Fruit fly (Drosophila melanogaster) whole organism, embryonic: ENCODE results near the gene CG43448.
A peak's percentile ranks its signal among the peaks of the same experiment; 100 is the strongest.

ENCODE experiments used
- Aef1 ChIP-seq: fragments of 200-800 bp; sonication (Bioruptor generic); IDR thresholded peaks from 3 replicates; pipeline ENCODE4 v1.3.6; 2022; ENCODE audit warnings: missing biosample characterization, missing genetic modification characterization
- Atf-2 ChIP-seq: fragments of 200-800 bp; sonication (Bioruptor generic); optimal IDR thresholded peaks from 2 replicates; lab custom pipeline; 2016; ENCODE audit warnings: missing biosample characterization, missing genetic modification characterization
- Atf6 ChIP-seq: fragments of 200-800 bp; sonication (Bioruptor generic); IDR thresholded peaks from 2 replicates; pipeline ENCODE4 v1.3.6; 2022; ENCODE audit warnings: missing biosample characterization, missing genetic modification characterization
- CG10321 ChIP-seq: fragments of 200-800 bp; sonication (Bioruptor generic); IDR thresholded peaks from 2 replicates; pipeline ENCODE4 v1.3.6; 2022; ENCODE audit warnings: missing biosample characterization, missing genetic modification characterization
- CG11504 ChIP-seq: fragments of 200-800 bp; sonication (Bioruptor generic); optimal IDR thresholded peaks from 3 replicates; lab custom pipeline; 2019; ENCODE audit warnings: missing biosample characterization, mild to moderate bottlenecking, missing genetic modification characterization, moderate library complexity
- CG12391 ChIP-seq: fragments of 200-800 bp; sonication (Bioruptor generic); optimal IDR thresholded peaks from 3 replicates; lab custom pipeline; 2018; ENCODE audit warnings: missing biosample characterization, mild to moderate bottlenecking, missing genetic modification characterization, moderate library complexity
- CG12769 ChIP-seq: fragments of 200-800 bp; sonication (Bioruptor generic); optimal IDR thresholded peaks from 2 replicates; lab custom pipeline; 2019; ENCODE audit warnings: missing biosample characterization, mild to moderate bottlenecking, missing genetic modification characterization, moderate library complexity
- CG13624 ChIP-seq: fragments of 200-800 bp; sonication (Bioruptor generic); optimal IDR thresholded peaks from 2 replicates; lab custom pipeline; 2016; ENCODE audit warnings: missing biosample characterization, missing genetic modification characterization
- CG14014 ChIP-seq: fragments of 200-800 bp; sonication (Bioruptor generic); IDR thresholded peaks from 2 replicates; pipeline ENCODE4 v1.3.6; 2022; ENCODE audit warnings: missing biosample characterization, missing genetic modification characterization
- CG15514 ChIP-seq: fragments of 200-800 bp; sonication (Bioruptor generic); optimal IDR thresholded peaks from 3 replicates; lab custom pipeline; 2017; ENCODE audit warnings: missing biosample characterization, missing genetic modification characterization, mild to moderate bottlenecking, moderate library complexity, missing genetic modification reagents
- CG1603 ChIP-seq: fragments of 200-800 bp; sonication (Bioruptor generic); optimal IDR thresholded peaks from 2 replicates; lab custom pipeline; 2019; ENCODE audit warnings: missing biosample characterization, mild to moderate bottlenecking, missing genetic modification characterization, moderate library complexity
- CG17359 ChIP-seq: fragments of 200-800 bp; sonication (Bioruptor generic); optimal IDR thresholded peaks from 3 replicates; lab custom pipeline; 2018; ENCODE audit warnings: missing biosample characterization, mild to moderate bottlenecking, missing genetic modification characterization, moderate library complexity
- CG18619 ChIP-seq: fragments of 200-800 bp; sonication (Bioruptor generic); optimal IDR thresholded peaks from 3 replicates; lab custom pipeline; 2017; ENCODE audit warnings: missing biosample characterization, mild to moderate bottlenecking, missing genetic modification characterization
- CG2712 ChIP-seq: fragments of 200-800 bp; optimal IDR thresholded peaks from 3 replicates; lab custom pipeline; 2019; ENCODE audit warnings: missing biosample characterization, mild to moderate bottlenecking, missing genetic modification characterization, moderate library complexity
- CG30403 ChIP-seq: fragments of 200-800 bp; sonication (Bioruptor generic); optimal IDR thresholded peaks from 3 replicates; lab custom pipeline; 2016; ENCODE audit warnings: missing biosample characterization, missing genetic modification characterization
- CG31224 ChIP-seq: fragments of 200-800 bp; sonication (Bioruptor generic); IDR thresholded peaks from 2 replicates; pipeline ENCODE4 v1.3.6; 2022; ENCODE audit warnings: missing biosample characterization, missing genetic modification characterization
- CG32532 ChIP-seq: fragments of 200-800 bp; sonication (Bioruptor generic); IDR thresholded peaks from 2 replicates; pipeline ENCODE4 v1.3.6; 2022; ENCODE audit warnings: missing biosample characterization, missing genetic modification characterization
- CG3847 ChIP-seq: fragments of 200-800 bp; sonication (Bioruptor generic); IDR thresholded peaks from 2 replicates; pipeline ENCODE4 v1.3.6; 2022; ENCODE audit warnings: missing biosample characterization, missing genetic modification characterization
- CG4404 ChIP-seq: fragments of 200-800 bp; sonication (Bioruptor generic); IDR thresholded peaks from 2 replicates; pipeline ENCODE4 v1.3.6; 2022; ENCODE audit warnings: missing biosample characterization, missing genetic modification characterization
- CG4424 ChIP-seq: fragments of 200-800 bp; sonication (Bioruptor generic); optimal IDR thresholded peaks from 3 replicates; lab custom pipeline; 2016; ENCODE audit warnings: missing biosample characterization, missing genetic modification characterization
- CG7271 ChIP-seq: fragments of 200-800 bp; sonication (Bioruptor generic); optimal IDR thresholded peaks from 2 replicates; lab custom pipeline; 2018; ENCODE audit warnings: missing biosample characterization, mild to moderate bottlenecking, missing genetic modification characterization, moderate library complexity
- CG9727 ChIP-seq: fragments of 200-800 bp; sonication (Bioruptor generic); optimal IDR thresholded peaks from 3 replicates; lab custom pipeline; 2017; ENCODE audit warnings: missing biosample characterization, mild to moderate bottlenecking, missing genetic modification characterization
- CG9932 ChIP-seq: fragments of 200-800 bp; sonication (Bioruptor generic); IDR thresholded peaks from 2 replicates; pipeline ENCODE4 v1.3.6; 2022; ENCODE audit warnings: missing biosample characterization, missing genetic modification characterization
- D19B ChIP-seq: fragments of 200-800 bp; sonication (Bioruptor generic); optimal IDR thresholded peaks from 2 replicates; lab custom pipeline; 2017; ENCODE audit warnings: missing biosample characterization, mild to moderate bottlenecking, missing genetic modification characterization
- H2.0 ChIP-seq: fragments of 200-800 bp; sonication (Bioruptor generic); IDR thresholded peaks from 2 replicates; pipeline ENCODE4 v1.3.6; 2022; ENCODE audit warnings: missing biosample characterization, missing genetic modification characterization
- PHDP ChIP-seq: fragments of 200-800 bp; sonication (Bioruptor generic); optimal IDR thresholded peaks from 3 replicates; lab custom pipeline; 2018; ENCODE audit warnings: missing biosample characterization, mild to moderate bottlenecking, missing genetic modification characterization, moderate library complexity
- Poxn ChIP-seq: fragments of 200-800 bp; sonication (Bioruptor generic); IDR thresholded peaks from 2 replicates; pipeline ENCODE4 v1.3.6; 2022; ENCODE audit warnings: missing biosample characterization, missing genetic modification characterization
- Rfx ChIP-seq: fragments of 200-800 bp; sonication (Bioruptor generic); IDR thresholded peaks from 2 replicates; pipeline ENCODE4 v1.3.6; 2022; ENCODE audit warnings: missing biosample characterization, missing genetic modification characterization
- Usf ChIP-seq: fragments of 200-800 bp; sonication (Bioruptor generic); optimal IDR thresholded peaks from 2 replicates; lab custom pipeline; 2017; ENCODE audit warnings: missing genotype, missing biosample characterization, missing genetic modification characterization
- al ChIP-seq: fragments of 200-800 bp; sonication (Bioruptor generic); IDR thresholded peaks from 2 replicates; pipeline ENCODE4 v1.3.6; 2022; ENCODE audit warnings: missing biosample characterization, missing genetic modification characterization
- ara ChIP-seq: fragments of 200-800 bp; sonication (Bioruptor generic); IDR thresholded peaks from 2 replicates; pipeline ENCODE4 v1.3.6; 2022; ENCODE audit warnings: missing biosample characterization, missing genetic modification characterization
- caup ChIP-seq: fragments of 200-800 bp; sonication (Bioruptor generic); optimal IDR thresholded peaks from 3 replicates; lab custom pipeline; 2017; ENCODE audit warnings: missing biosample characterization, mild to moderate bottlenecking, missing genetic modification characterization, moderate library complexity; ENCODE audit not compliant: severe bottlenecking
- ci ChIP-seq: fragments of 200-800 bp; sonication (Bioruptor generic); IDR thresholded peaks from 3 replicates; pipeline ENCODE4 v1.3.6; 2022; ENCODE audit warnings: missing biosample characterization, missing genetic modification characterization
- corto ChIP-seq: fragments of 200-800 bp; sonication (Bioruptor generic); optimal IDR thresholded peaks from 2 replicates; lab custom pipeline; 2016; ENCODE audit warnings: missing biosample characterization, mild to moderate bottlenecking, missing genetic modification characterization, moderate library complexity
- dmrt11E ChIP-seq: fragments of 200-800 bp; sonication (Bioruptor generic); optimal IDR thresholded peaks from 3 replicates; lab custom pipeline; 2018; ENCODE audit warnings: missing biosample characterization, mild to moderate bottlenecking, missing genetic modification characterization, moderate library complexity
- dysf ChIP-seq: fragments of 200-800 bp; sonication (Bioruptor generic); IDR thresholded peaks from 3 replicates; pipeline ENCODE4 v1.3.6; 2022; ENCODE audit warnings: missing biosample characterization, missing genetic modification characterization
- fu2 ChIP-seq: fragments of 200-800 bp; sonication (Bioruptor generic); optimal IDR thresholded peaks from 2 replicates; lab custom pipeline; 2016; ENCODE audit warnings: missing biosample characterization, missing genetic modification characterization
- gem ChIP-seq: fragments of 200-800 bp; sonication (Bioruptor generic); optimal IDR thresholded peaks from 2 replicates; lab custom pipeline; 2019; ENCODE audit warnings: missing biosample characterization, mild to moderate bottlenecking, missing genetic modification characterization, moderate library complexity
- grau ChIP-seq: fragments of 200-800 bp; optimal IDR thresholded peaks from 3 replicates; lab custom pipeline; 2019; ENCODE audit warnings: missing biosample characterization, mild to moderate bottlenecking, missing genetic modification characterization, moderate library complexity
- lbe ChIP-seq: fragments of 200-800 bp; sonication (Bioruptor generic); optimal IDR thresholded peaks from 2 replicates; lab custom pipeline; 2016; ENCODE audit warnings: missing biosample characterization, mild to moderate bottlenecking, missing genetic modification characterization
- otp ChIP-seq: fragments of 200-800 bp; sonication (Bioruptor generic); IDR thresholded peaks from 3 replicates; pipeline ENCODE4, ENCODE4 v1.3.6; 2022; ENCODE audit warnings: missing biosample characterization, missing genetic modification characterization
- pan ChIP-seq, 4 experiments: fragments of >200 bp in 3 of 4; fragments of 200-800 bp in 1 of 4; sonication (Bioruptor generic) in 1 of 4; optimal IDR thresholded peaks in 3 of 4; IDR thresholded peaks in 1 of 4; 2 replicates each; pipeline versions ENCODE4 v1.3.6 to Lab custom; 2017 to 2022; ENCODE audit warnings: missing biosample characterization in 2 of 4, missing genetic modification characterization in 2 of 4, mixed read lengths in 1 of 4
- prd ChIP-seq, 3 experiments: fragments of >200 bp in 2 of 3; fragments of 200-800 bp in 1 of 3; sonication (Bioruptor generic) in 1 of 3; optimal IDR thresholded peaks in 2 of 3; IDR thresholded peaks in 1 of 3; 2 replicates in 2 of 3; 3 replicates in 1 of 3; pipeline versions ENCODE4 v1.3.6 to Lab custom; 2017 to 2022; ENCODE audit warnings: missing biosample characterization in 1 of 3, missing genetic modification characterization in 1 of 3
- sens ChIP-seq: fragments of 200-800 bp; sonication (Bioruptor generic); peaks from one replicate; lab custom pipeline; 2016; ENCODE audit warnings: missing biosample characterization, missing genetic modification characterization
- sob ChIP-seq: fragments of 200-800 bp; sonication (Bioruptor generic); IDR thresholded peaks from 2 replicates; pipeline ENCODE4 v1.3.6; 2022; ENCODE audit warnings: missing biosample characterization, missing genetic modification characterization
- tgo ChIP-seq: fragments of 200-800 bp; sonication (Bioruptor generic); IDR thresholded peaks from 3 replicates; pipeline ENCODE4 v1.3.6; 2022; ENCODE audit warnings: missing biosample characterization, missing genetic modification characterization
- tll ChIP-seq, 2 experiments: fragments of 200-800 bp in 1 of 2; fragments of >200 bp in 1 of 2; sonication (Bioruptor generic) in 1 of 2; optimal IDR thresholded peaks; 2 replicates each; lab custom pipeline; 2017 to 2019; ENCODE audit warnings: missing biosample characterization in 2 of 2, missing genetic modification characterization in 2 of 2, mild to moderate bottlenecking in 1 of 2, moderate library complexity in 1 of 2
- unpg ChIP-seq: fragments of 200-800 bp; sonication (Bioruptor generic); optimal IDR thresholded peaks from 3 replicates; lab custom pipeline; 2018; ENCODE audit warnings: missing biosample characterization, mild to moderate bottlenecking, missing genetic modification characterization, moderate library complexity

CG43448 gene

dm6 chr3R:30280312-30280711, 42.8 kb upstream of the CG43448 start:
- TF ChIP-seq CG17359 (tag; lab: Kevin White, UChicago), result peak; percentile 17
- TF ChIP-seq Atf6 (GFP tag; lab: Robert Waterston, UW), result peak; percentile 37; the same call in 1 of the 2 replicates
- peak; percentile 30 for TF ChIP-seq grau (tag; lab: Kevin White, UChicago)
- TF ChIP-seq tll (GFP tag; optimal IDR thresholded peaks at IDR 0.05; lab: Kevin White, UChicago), result no peak
- TF ChIP-seq CG9932 (GFP tag; lab: Robert Waterston, UW), result peak; percentile 12; the same call in 1 of the 2 replicates
- peak; percentile 67 for TF ChIP-seq lbe (GFP tag; lab: Kevin White, UChicago)
- 0 out of 3 replicates have a peak, but pooled peaks have one; percentile 14 for TF ChIP-seq Aef1 (GFP tag; lab: Robert Waterston, UW)
- no peak for TF ChIP-seq Atf-2 (GFP tag; lab: Kevin White, UChicago)
- no peak for TF ChIP-seq CG10321
- TF ChIP-seq CG9727 (GFP tag; lab: Kevin White, UChicago), result peak; percentile 30
- TF ChIP-seq CG12769, result peak; percentile 4
- TF ChIP-seq CG7271 (tag; lab: Kevin White, UChicago), result no peak
- TF ChIP-seq CG11504 (tag; lab: Kevin White, UChicago), result peak; percentile 51
- TF ChIP-seq otp (GFP tag; lab: Robert Waterston, UW), result peak; percentile 35; the same call in 1 of the 3 replicates
- TF ChIP-seq sens (GFP tag; lab: Kevin White, UChicago), result peak; percentile 86
- 0 out of 2 replicates have a peak, but pooled peaks have one; percentile 8 for TF ChIP-seq CG31224 (GFP tag; lab: Robert Waterston, UW)
- peak; percentile 31; the same call in 1 of the 2 replicates for TF ChIP-seq CG4404 (GFP tag; lab: Robert Waterston, UW)
- no peak for TF ChIP-seq prd (optimal IDR thresholded peaks at IDR 0.05; lab: Kevin White, UChicago)
- peak; percentile 43; the same call in 2 of the 3 replicates for TF ChIP-seq prd (GFP tag; IDR thresholded peaks at IDR 0.05; lab: Robert Waterston, UW)
- TF ChIP-seq corto (GFP tag; lab: Kevin White, UChicago), result peak; percentile 17
- peak; percentile 60 for TF ChIP-seq CG32532 (GFP tag; lab: Robert Waterston, UW)
- TF ChIP-seq dmrt11E (tag; lab: Kevin White, UChicago), result no peak
- TF ChIP-seq dysf (GFP tag; lab: Robert Waterston, UW), result 0 out of 3 replicates have a peak, but pooled peaks have one; percentile 15
- TF ChIP-seq pan (optimal IDR thresholded peaks at IDR 0.05; lab: Kevin White, UChicago), result no peak
- peak in 1 of 2 experiments; percentile 24 for TF ChIP-seq pan (GFP tag; optimal IDR thresholded peaks at IDR 0.05 in 1 of 2, IDR thresholded peaks at IDR 0.05 in 1 of 2)
- peak; percentile 5 for TF ChIP-seq CG4424 (GFP tag; lab: Kevin White, UChicago)
- peak; percentile 47; the same call in 1 of the 2 replicates for TF ChIP-seq sob (GFP tag; lab: Robert Waterston, UW)
- 0 out of 2 replicates have a peak, but pooled peaks have one; percentile 49 for TF ChIP-seq Poxn (GFP tag; lab: Robert Waterston, UW)
- peak; percentile 4 for TF ChIP-seq CG18619 (GFP tag; lab: Kevin White, UChicago)
- TF ChIP-seq CG13624 (GFP tag; lab: Kevin White, UChicago), result no peak
- no peak for TF ChIP-seq CG3847 (GFP tag; lab: Robert Waterston, UW)
- peak; percentile 4 for TF ChIP-seq caup (GFP tag; lab: Kevin White, UChicago)
- peak; percentile 27 for TF ChIP-seq PHDP
- TF ChIP-seq Rfx (GFP tag; lab: Robert Waterston, UW), result peak; percentile 57
- TF ChIP-seq CG14014 (GFP tag; lab: Robert Waterston, UW), result peak; percentile 28; the same call in 1 of the 2 replicates
- peak; percentile 37; the same call in 1 of the 2 replicates for TF ChIP-seq H2.0 (GFP tag; lab: Robert Waterston, UW)
- TF ChIP-seq tgo (GFP tag; lab: Robert Waterston, UW), result peak; percentile 27; the same call in 1 of the 3 replicates
- TF ChIP-seq CG30403, result peak; percentile 23
- peak; percentile 8 for TF ChIP-seq CG12391 (tag; lab: Kevin White, UChicago)
- TF ChIP-seq D19B (GFP tag; lab: Kevin White, UChicago), result no peak
- peak; percentile 31 for TF ChIP-seq CG2712 (tag; lab: Kevin White, UChicago)
- peak; percentile 36; the same call in 1 of the 2 replicates for TF ChIP-seq al (GFP tag; lab: Robert Waterston, UW)
- TF ChIP-seq CG15514 (GFP tag; lab: Kevin White, UChicago), result peak; percentile 17
- TF ChIP-seq gem (tag; lab: Kevin White, UChicago), result peak; percentile 64
- TF ChIP-seq ara, result 0 out of 2 replicates have a peak, but pooled peaks have one; percentile 41
- peak; percentile 26 for TF ChIP-seq CG1603
- no peak for TF ChIP-seq Usf (GFP tag; lab: Kevin White, UChicago)
- peak; percentile 5 for TF ChIP-seq fu2 (GFP tag; lab: Kevin White, UChicago)
- TF ChIP-seq unpg, result peak; percentile 55
- 0 out of 3 replicates have a peak, but pooled peaks have one; percentile 8 for TF ChIP-seq ci
